Worm (Caenorhabditis elegans): ENCODE results near the gene fbxa-61.

ce11 chrIII:1207852-1208251, 31.0 kb upstream of the fbxa-61 start, which contains the start of gene orc-3:
- no peak for TF ChIP-seq lin-32 (GFP tag; optimal IDR thresholded peaks at IDR 0.05)
- no peak for TF ChIP-seq snpc-4 (tag; optimal IDR thresholded peaks at IDR 0.05)
- no peak for TF ChIP-seq elt-3 (tag; optimal IDR thresholded peaks at IDR 0.05)
- no peak for TF ChIP-seq flh-1 (GFP tag; optimal IDR thresholded peaks at IDR 0.05)
- no peak for TF ChIP-seq unc-62 (GFP tag; optimal IDR thresholded peaks at IDR 0.05)
- TF ChIP-seq ham-2 (GFP tag; optimal IDR thresholded peaks at IDR 0.05), result no peak
